Worm (Caenorhabditis elegans) whole organism, L2 larva: ENCODE results near the gene aars-1.
A peak's percentile ranks its signal among the peaks of the same experiment; 100 is the strongest.

ENCODE experiments used
- C34F6.9 ChIP-seq: fragments of 150-350 bp; optimal IDR thresholded peaks from 2 replicates; lab custom pipeline; 2014; ENCODE audit warnings: missing biosample characterization, missing genetic modification characterization
- F13H6.1 ChIP-seq: sonication (generic microtip); optimal IDR thresholded peaks from 2 replicates; lab custom pipeline; 2016; ENCODE audit warnings: missing genetic modification characterization, missing compliant biosample characterization
- R02D3.7 ChIP-seq: fragments of 150-350 bp; optimal IDR thresholded peaks from 2 replicates; lab custom pipeline; 2014; ENCODE audit warnings: missing biosample characterization, missing genetic modification characterization
- Y55F3AM.14 ChIP-seq: fragments of 200-800 bp; sonication (Bioruptor generic); optimal IDR thresholded peaks from 2 replicates; lab custom pipeline; 2018; ENCODE audit warnings: mild to moderate bottlenecking, missing genetic modification characterization, missing compliant biosample characterization
- ZK546.5 ChIP-seq: sonication (generic microtip); optimal IDR thresholded peaks from 2 replicates; lab custom pipeline; 2017; ENCODE audit warnings: missing biosample characterization, missing genetic modification characterization
- blmp-1 ChIP-seq: sonication (generic microtip); optimal IDR thresholded peaks from 2 replicates; lab custom pipeline; 2017; ENCODE audit warnings: missing genetic modification characterization, mild to moderate bottlenecking, missing compliant biosample characterization, antibody characterized with exemption, moderate library complexity; ENCODE audit not compliant: insufficient read depth
- ceh-82 ChIP-seq: fragments of 150-350 bp; optimal IDR thresholded peaks from 2 replicates; lab custom pipeline; 2014; ENCODE audit warnings: missing biosample characterization, missing genetic modification characterization
- crh-2 ChIP-seq: sonication (generic microtip); optimal IDR thresholded peaks from 2 replicates; lab custom pipeline; 2017; ENCODE audit warnings: missing biosample characterization, missing genetic modification characterization
- dmd-4 ChIP-seq: sonication (generic microtip); optimal IDR thresholded peaks from 2 replicates; lab custom pipeline; 2017; ENCODE audit warnings: missing biosample characterization, missing genetic modification characterization
- egl-27 ChIP-seq: sonication (generic microtip); optimal IDR thresholded peaks from 3 replicates; lab custom pipeline; 2017; ENCODE audit warnings: missing biosample characterization, missing genetic modification reagents, missing genetic modification characterization
- elt-1 ChIP-seq: fragments of 150-350 bp; optimal IDR thresholded peaks from 2 replicates; lab custom pipeline; 2014; ENCODE audit warnings: missing biosample characterization, missing genetic modification characterization
- elt-3 ChIP-seq: sonication (generic microtip); optimal IDR thresholded peaks from 2 replicates; lab custom pipeline; 2017; ENCODE audit warnings: missing biosample characterization, missing genetic modification characterization
- fos-1 ChIP-seq: fragments of 150-350 bp; optimal IDR thresholded peaks from 2 replicates; lab custom pipeline; 2014; ENCODE audit warnings: missing biosample characterization, missing genetic modification characterization
- gmeb-1 ChIP-seq: fragments of 150-350 bp; optimal IDR thresholded peaks from 2 replicates; lab custom pipeline; 2014; ENCODE audit warnings: missing biosample characterization, missing genetic modification characterization
- lin-13 ChIP-seq: fragments of 150-350 bp; optimal IDR thresholded peaks from 2 replicates; lab custom pipeline; 2014; ENCODE audit warnings: missing biosample characterization, missing genetic modification reagents, missing genetic modification characterization
- lin-39 ChIP-seq: fragments of 150-350 bp; optimal IDR thresholded peaks from 2 replicates; lab custom pipeline; 2014; ENCODE audit warnings: missing biosample characterization, missing genetic modification reagents, missing genetic modification characterization
- lsy-2 ChIP-seq, 2 experiments: fragments of 150-350 bp in 1 of 2; sonication (generic microtip) in 1 of 2; optimal IDR thresholded peaks; 2 replicates each; lab custom pipeline; 2014 to 2017; ENCODE audit warnings: missing biosample characterization in 2 of 2, missing genetic modification characterization in 2 of 2
- mbf-1 ChIP-seq: sonication (generic microtip); optimal IDR thresholded peaks from 2 replicates; lab custom pipeline; 2017; ENCODE audit warnings: missing biosample characterization, missing genetic modification characterization
- nhr-10 ChIP-seq: sonication (generic microtip); optimal IDR thresholded peaks from 2 replicates; lab custom pipeline; 2017; ENCODE audit warnings: missing biosample characterization, missing genetic modification characterization
- nhr-11 ChIP-seq: fragments of 150-350 bp; optimal IDR thresholded peaks from 2 replicates; lab custom pipeline; 2014; ENCODE audit warnings: missing biosample characterization, missing genetic modification characterization
- nhr-12 ChIP-seq: fragments of 150-350 bp; optimal IDR thresholded peaks from 2 replicates; lab custom pipeline; 2014; ENCODE audit warnings: missing biosample characterization, missing genetic modification characterization
- nhr-129 ChIP-seq: fragments of 150-350 bp; optimal IDR thresholded peaks from 2 replicates; lab custom pipeline; 2014; ENCODE audit warnings: missing biosample characterization, missing genetic modification characterization
- nhr-23 ChIP-seq: fragments of 150-350 bp; optimal IDR thresholded peaks from 2 replicates; lab custom pipeline; 2014; ENCODE audit warnings: missing biosample characterization, missing genetic modification reagents, missing genetic modification characterization
- nhr-25 ChIP-seq: fragments of 150-350 bp; sonication (generic microtip); optimal IDR thresholded peaks from 3 replicates; lab custom pipeline; 2014; ENCODE audit warnings: missing biosample characterization, missing genetic modification characterization
- nhr-6 ChIP-seq: fragments of 150-350 bp; optimal IDR thresholded peaks from 2 replicates; lab custom pipeline; 2014; ENCODE audit warnings: missing biosample characterization, missing genetic modification characterization
- peb-1 ChIP-seq: fragments of 150-350 bp; optimal IDR thresholded peaks from 2 replicates; lab custom pipeline; 2014; ENCODE audit warnings: missing biosample characterization, missing genetic modification characterization
- sma-3 ChIP-seq: sonication (generic microtip); optimal IDR thresholded peaks from 2 replicates; lab custom pipeline; 2016; ENCODE audit warnings: missing genetic modification reagents, missing genetic modification characterization, missing compliant biosample characterization
- sma-9 ChIP-seq, 2 experiments: fragments of 150-350 bp in 1 of 2; sonication (generic microtip) in 1 of 2; optimal IDR thresholded peaks; 2 replicates each; lab custom pipeline; 2014 to 2016; ENCODE audit warnings: missing genetic modification characterization in 2 of 2, mild to moderate bottlenecking in 1 of 2, missing biosample characterization in 1 of 2, missing compliant biosample characterization in 1 of 2, missing genetic modification reagents in 1 of 2, moderate library complexity in 1 of 2
- unc-39 ChIP-seq: fragments of 150-350 bp; optimal IDR thresholded peaks from 2 replicates; lab custom pipeline; 2014; ENCODE audit warnings: missing biosample characterization, missing genetic modification characterization
- unc-55 ChIP-seq: fragments of 150-350 bp; sonication (generic microtip); optimal IDR thresholded peaks from 3 replicates; lab custom pipeline; 2014; ENCODE audit warnings: missing biosample characterization, missing genetic modification reagents, missing genetic modification characterization
- unc-62 ChIP-seq: fragments of 150-350 bp; optimal IDR thresholded peaks from 2 replicates; lab custom pipeline; 2014; ENCODE audit warnings: missing biosample characterization, missing genetic modification reagents, missing genetic modification characterization
- zag-1 ChIP-seq: fragments of 150-350 bp; optimal IDR thresholded peaks from 2 replicates; lab custom pipeline; 2014; ENCODE audit warnings: missing biosample characterization, missing genetic modification characterization
- ztf-1 ChIP-seq: fragments of 200-800 bp; sonication (Bioruptor generic); conservative IDR thresholded peaks from 2 replicates; pipeline ENCODE4 v1.3.6; 2022; ENCODE audit warnings: missing genetic modification characterization, missing compliant biosample characterization
- ztf-11 ChIP-seq: sonication (generic microtip); optimal IDR thresholded peaks from 2 replicates; lab custom pipeline; 2017; ENCODE audit warnings: missing biosample characterization, missing genetic modification characterization

Gene aars-1

DNA sequence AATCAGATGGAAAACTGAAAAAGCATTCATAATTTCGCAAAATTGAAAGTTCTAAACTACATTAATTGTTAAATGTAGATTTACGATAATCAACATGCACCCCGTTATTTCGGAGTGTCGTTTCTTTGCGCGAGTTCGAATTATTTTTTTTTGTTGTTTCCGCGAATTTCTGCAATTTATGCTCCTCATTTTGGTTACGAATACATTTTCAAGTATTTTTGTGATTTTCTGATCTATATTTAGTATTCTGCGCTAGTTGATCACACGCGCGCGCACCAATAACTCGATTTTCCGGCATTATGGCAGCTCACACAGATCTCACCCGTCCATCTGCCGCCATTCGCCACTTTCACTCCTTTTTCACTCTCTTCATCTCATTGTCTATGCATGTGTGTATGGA, 24.0 kb downstream of the aars-1 start, which contains the start of gene VW02B12L.2:
Gene VW02B12L.2, minus strand, starts transcription at position 65 of the 400 bp plus-strand sequence.
- TF ChIP-seq lsy-2 (tag; optimal IDR thresholded peaks at IDR 0.05; lab: Kevin White, UChicago) (peak; percentile 34 to 72), nhr-25 (tag; lab: Kevin White, UChicago) (no peak), R02D3.7 (tag; lab: Kevin White, UChicago) (peak; percentile 73), C34F6.9 (tag; lab: Kevin White, UChicago) (peak; percentile 72), nhr-10 (tag; lab: Kevin White, UChicago) (no peak), ztf-1 (GFP tag; lab: Robert Waterston, UW) (no peak), egl-27 (tag; lab: Kevin White, UChicago) (no peak), lin-13 (GFP tag; lab: Kevin White, UChicago) (peak; percentile 22), nhr-129 (tag; lab: Kevin White, UChicago) (peak; percentile 51), dmd-4 (tag; lab: Kevin White, UChicago) (no peak), nhr-11 (tag; lab: Kevin White, UChicago) (no peak), sma-3 (no peak), mbf-1 (tag; lab: Kevin White, UChicago) (no peak), gmeb-1 (tag; lab: Kevin White, UChicago) (peak; percentile 81), sma-9 (GFP tag; optimal IDR thresholded peaks at IDR 0.05; lab: Kevin White, UChicago) (peak; percentile 33), sma-9 (tag; optimal IDR thresholded peaks at IDR 0.05; lab: Kevin White, UChicago) (no peak), blmp-1 (tag; lab: Kevin White, UChicago) (peak; percentile 8), elt-1 (tag; lab: Kevin White, UChicago) (no peak), unc-55 (peak; percentile 78), fos-1 (tag; lab: Kevin White, UChicago) (no peak), ztf-11 (no peak), nhr-23 (tag; lab: Kevin White, UChicago) (no peak)

DNA sequence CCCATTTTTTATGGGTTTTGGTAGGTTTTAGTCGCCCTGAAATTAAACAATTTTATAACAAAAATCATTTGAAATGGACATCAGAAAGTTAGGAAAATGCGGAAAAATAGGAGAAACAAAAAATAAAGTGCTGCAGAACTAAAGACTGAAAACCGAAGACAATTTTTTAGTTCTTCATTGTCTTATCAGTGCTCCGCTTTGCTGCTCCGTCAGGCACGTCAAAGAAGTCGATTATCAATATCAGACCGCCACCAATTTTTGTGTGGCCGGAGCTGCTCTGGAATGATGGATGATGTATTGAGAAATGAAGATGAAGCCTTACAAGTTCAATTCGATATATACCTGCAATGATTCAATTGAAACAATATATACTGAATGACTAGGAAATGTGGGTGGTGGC, 25.9 kb downstream of the aars-1 start, which contains the start of gene vha-6:
Gene vha-6, minus strand, starts transcription at position 36 of the 400 bp plus-strand sequence.
- TF ChIP-seq lsy-2 (tag; optimal IDR thresholded peaks at IDR 0.05; lab: Kevin White, UChicago) (no peak), crh-2 (tag; lab: Kevin White, UChicago) (peak; percentile 39), fos-1 (tag; lab: Kevin White, UChicago) (peak; percentile 52)
- TF ChIP-seq, all 48 proteins: peak for 2

DNA sequence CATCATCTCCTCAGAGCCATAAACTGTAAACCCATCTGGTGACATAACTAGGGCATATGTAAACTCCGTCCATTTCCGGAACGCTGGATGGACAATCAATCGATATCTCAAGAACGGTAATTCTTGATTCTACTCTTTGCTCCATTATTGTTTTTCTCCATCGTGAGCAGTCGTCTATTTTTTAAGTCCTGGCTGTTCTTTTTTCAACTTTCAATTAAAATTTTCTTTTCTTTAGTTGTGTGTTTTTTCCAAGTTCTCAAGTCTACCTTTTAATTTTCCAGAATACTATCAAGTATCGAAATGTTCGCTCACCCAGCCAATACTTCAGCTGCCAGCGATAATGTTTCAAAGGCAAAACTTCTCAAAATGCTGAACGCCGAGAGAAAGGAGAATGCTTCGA, 30.4 kb downstream of the aars-1 start, which contains the start of gene C05D12.5:
Gene C05D12.5, plus strand, starts transcription at position 301 of the 400 bp plus-strand sequence.
- TF ChIP-seq elt-1 (tag; lab: Kevin White, UChicago) (no peak), dmd-4 (tag; lab: Kevin White, UChicago) (no peak), nhr-12 (tag; lab: Kevin White, UChicago) (no peak), F13H6.1 (tag; lab: Kevin White, UChicago) (no peak), sma-3 (no peak), mbf-1 (tag; lab: Kevin White, UChicago) (no peak), ztf-1 (GFP tag; lab: Robert Waterston, UW) (no peak), zag-1 (tag; lab: Kevin White, UChicago) (no peak)

DNA sequence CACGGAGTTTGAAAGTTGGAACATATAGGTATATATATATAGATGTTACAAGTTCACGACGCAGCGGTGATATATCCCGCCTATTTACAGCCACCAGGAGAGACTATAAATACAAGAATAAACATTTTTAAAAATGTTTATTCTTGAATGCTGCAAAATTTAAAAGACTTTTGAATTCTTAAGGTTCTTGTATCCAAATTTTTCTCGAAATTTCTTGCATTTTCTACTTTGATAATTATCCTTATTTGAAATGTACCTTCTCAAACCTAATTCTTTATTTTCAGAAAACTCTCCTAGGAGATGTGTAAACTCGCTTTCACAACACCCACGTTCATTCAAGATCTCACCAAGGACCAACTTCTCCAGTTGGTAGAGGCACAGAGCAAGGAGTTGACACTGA, 32.7 kb downstream of the aars-1 start, which contains the start of gene C05D12.4:
Gene C05D12.4, plus strand, starts transcription at position 301 of the 400 bp plus-strand sequence.
- TF ChIP-seq Y55F3AM.14 (no peak), nhr-6 (tag; lab: Kevin White, UChicago) (no peak), elt-1 (tag; lab: Kevin White, UChicago) (no peak), ceh-82 (no peak), ZK546.5 (tag; lab: Kevin White, UChicago) (no peak), peb-1 (tag; lab: Kevin White, UChicago) (no peak), lin-39 (tag; lab: Kevin White, UChicago) (no peak), elt-3 (no peak), lin-13 (GFP tag; lab: Kevin White, UChicago) (no peak), unc-55 (no peak), unc-62 (no peak), unc-39 (no peak)

DNA sequence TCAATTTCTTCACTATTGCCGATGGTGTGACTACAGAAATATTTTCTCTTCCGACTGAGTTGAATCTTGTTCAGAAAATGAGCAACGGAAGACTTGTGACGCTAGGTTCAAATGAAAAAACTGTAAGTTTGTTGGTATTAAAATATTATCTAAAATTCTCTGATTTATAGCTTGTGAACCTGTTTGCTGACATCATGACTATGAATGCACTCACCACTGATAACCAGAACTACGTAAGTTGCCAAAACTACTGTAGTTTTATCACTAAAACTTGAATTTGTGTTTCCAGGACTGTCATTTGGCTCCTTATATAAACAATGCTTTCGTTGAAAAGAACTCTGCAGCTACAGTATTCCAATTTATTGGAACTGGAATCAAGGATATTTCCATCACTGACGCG, 35.7 kb downstream of the aars-1 start:
- TF ChIP-seq sma-9 (GFP tag; optimal IDR thresholded peaks at IDR 0.05; lab: Kevin White, UChicago) (peak; percentile 37), sma-9 (tag; optimal IDR thresholded peaks at IDR 0.05; lab: Kevin White, UChicago) (no peak), fos-1 (tag; lab: Kevin White, UChicago) (peak; percentile 60), Y55F3AM.14 (no peak)
- TF ChIP-seq, all 48 proteins: peak for 2
